Worm (Caenorhabditis elegans) whole organism, late embryonic: ENCODE measurements around the gene toe-1.
A peak's percentile ranks its signal among the peaks of the same experiment; 100 is the strongest.

ENCODE experiments used
- C08G9.2 ChIP-seq: sonication (generic microtip); optimal IDR thresholded peaks from 2 replicates; lab custom pipeline; 2016; ENCODE audit warnings: mild to moderate bottlenecking, missing genetic modification characterization, moderate library complexity, missing compliant biosample characterization
- K02D7.2 ChIP-seq: sonication (generic microtip); optimal IDR thresholded peaks from 2 replicates; lab custom pipeline; 2017; ENCODE audit warnings: mild to moderate bottlenecking, missing genetic modification characterization, missing compliant biosample characterization
- T23F11.4 ChIP-seq: fragments of 200-800 bp; sonication (Bioruptor generic); optimal IDR thresholded peaks from 2 replicates; lab custom pipeline; 2018; ENCODE audit warnings: mild to moderate bottlenecking, missing genetic modification characterization, missing compliant biosample characterization
- Y22D7AL.16 ChIP-seq: sonication (generic microtip); optimal IDR thresholded peaks from 2 replicates; lab custom pipeline; 2016; ENCODE audit warnings: missing genetic modification characterization, missing compliant biosample characterization
- ama-1 ChIP-seq: fragments of 150-350 bp; optimal IDR thresholded peaks from 2 replicates; lab custom pipeline; 2014
- ceh-14 ChIP-seq: sonication (generic microtip); optimal IDR thresholded peaks from 2 replicates; lab custom pipeline; 2016; ENCODE audit warnings: missing genotype, missing genetic modification characterization, missing compliant biosample characterization
- ceh-2 ChIP-seq: sonication (generic microtip); optimal IDR thresholded peaks from 2 replicates; lab custom pipeline; 2016; ENCODE audit warnings: missing genotype, missing genetic modification characterization, missing compliant biosample characterization
- ceh-22 ChIP-seq: sonication (generic microtip); optimal IDR thresholded peaks from 2 replicates; lab custom pipeline; 2017; ENCODE audit warnings: missing biosample characterization, missing genetic modification characterization
- ceh-30 ChIP-seq: fragments of 150-350 bp; optimal IDR thresholded peaks from 2 replicates; lab custom pipeline; 2014; ENCODE audit warnings: missing biosample characterization, missing genetic modification characterization
- ceh-31 ChIP-seq: sonication (generic microtip); optimal IDR thresholded peaks from 2 replicates; lab custom pipeline; 2016; ENCODE audit warnings: missing genetic modification characterization, missing compliant biosample characterization
- ceh-45 ChIP-seq: fragments of 200-800 bp; sonication (Bioruptor generic); IDR thresholded peaks from 2 replicates; pipeline ENCODE4 v1.3.6; 2022; ENCODE audit warnings: missing genetic modification reagents, missing genetic modification characterization, missing compliant biosample characterization
- ceh-9 ChIP-seq: sonication (generic microtip); optimal IDR thresholded peaks from 2 replicates; lab custom pipeline; 2016; ENCODE audit warnings: mild to moderate bottlenecking, missing genetic modification characterization, inconsistent platforms, missing compliant biosample characterization
- che-1 ChIP-seq: sonication (generic microtip); optimal IDR thresholded peaks from 2 replicates; lab custom pipeline; 2016; ENCODE audit warnings: mild to moderate bottlenecking, missing genetic modification characterization, missing compliant biosample characterization
- elt-4 ChIP-seq: sonication (generic microtip); optimal IDR thresholded peaks from 2 replicates; lab custom pipeline; 2016; ENCODE audit warnings: missing genetic modification characterization, missing compliant biosample characterization
- eyg-1 ChIP-seq: sonication (generic microtip); optimal IDR thresholded peaks from 2 replicates; lab custom pipeline; 2016; ENCODE audit warnings: missing genotype, missing genetic modification characterization, missing compliant biosample characterization
- fkh-10 ChIP-seq: fragments of 150-350 bp; optimal IDR thresholded peaks from 2 replicates; lab custom pipeline; 2014; ENCODE audit warnings: missing biosample characterization, missing genetic modification reagents, missing genetic modification characterization
- hlh-30 ChIP-seq: sonication (generic microtip); optimal IDR thresholded peaks from 2 replicates; lab custom pipeline; 2017; ENCODE audit warnings: antibody characterized with exemption, missing genetic modification characterization, missing compliant biosample characterization; ENCODE audit not compliant: insufficient read depth
- hlh-8 ChIP-seq: sonication (generic microtip); optimal IDR thresholded peaks from 2 replicates; lab custom pipeline; 2016; ENCODE audit warnings: missing genotype, missing genetic modification characterization, missing compliant biosample characterization
- lin-11 ChIP-seq: fragments of 200-800 bp; sonication (Bioruptor generic); optimal IDR thresholded peaks from 2 replicates; lab custom pipeline; 2018; ENCODE audit warnings: mild to moderate bottlenecking, missing genetic modification characterization, missing compliant biosample characterization
- nhr-11 ChIP-seq: fragments of 150-350 bp; optimal IDR thresholded peaks from 2 replicates; lab custom pipeline; 2014; ENCODE audit warnings: missing biosample characterization, missing genetic modification characterization
- nhr-232 ChIP-seq: sonication (generic microtip); optimal IDR thresholded peaks from 2 replicates; lab custom pipeline; 2016; ENCODE audit warnings: missing genetic modification characterization, missing compliant biosample characterization
- npax-4 ChIP-seq: sonication (generic microtip); optimal IDR thresholded peaks from 2 replicates; lab custom pipeline; 2016; ENCODE audit warnings: missing genetic modification characterization, missing compliant biosample characterization
- pha-2 ChIP-seq: sonication (generic microtip); optimal IDR thresholded peaks from 2 replicates; lab custom pipeline; 2017; ENCODE audit warnings: mild to moderate bottlenecking, missing genetic modification characterization, missing compliant biosample characterization
- pha-4 ChIP-seq: fragments of 150-350 bp; optimal IDR thresholded peaks from 2 replicates; lab custom pipeline; 2018; ENCODE audit warnings: missing biosample characterization, missing genetic modification reagents, missing genetic modification characterization
- pros-1 ChIP-seq: fragments of 150-350 bp; optimal IDR thresholded peaks from 2 replicates; lab custom pipeline; 2014; ENCODE audit warnings: missing biosample characterization, missing genetic modification reagents, missing genetic modification characterization
- ref-2 ChIP-seq: sonication (generic microtip); optimal IDR thresholded peaks from 2 replicates; lab custom pipeline; 2016; ENCODE audit warnings: missing genetic modification characterization, missing compliant biosample characterization
- rnt-1 ChIP-seq: sonication (generic microtip); optimal IDR thresholded peaks from 2 replicates; lab custom pipeline; 2016; ENCODE audit warnings: missing genetic modification characterization, missing compliant biosample characterization
- sox-2 ChIP-seq: fragments of 200-800 bp; sonication (Bioruptor generic); IDR thresholded peaks from 2 replicates; pipeline ENCODE4 v1.3.6; 2022; ENCODE audit warnings: missing genetic modification reagents, missing genetic modification characterization, missing compliant biosample characterization
- sox-4 ChIP-seq: sonication (generic microtip); optimal IDR thresholded peaks from 2 replicates; lab custom pipeline; 2017; ENCODE audit warnings: mild to moderate bottlenecking, missing genetic modification characterization, inconsistent platforms, missing compliant biosample characterization
- syd-9 ChIP-seq: sonication (generic microtip); optimal IDR thresholded peaks from 2 replicates; lab custom pipeline; 2016; ENCODE audit warnings: mild to moderate bottlenecking, missing genetic modification characterization, moderate library complexity, missing compliant biosample characterization
- tbx-2 ChIP-seq: sonication (generic microtip); optimal IDR thresholded peaks from 2 replicates; lab custom pipeline; 2016; ENCODE audit warnings: missing genetic modification characterization, missing compliant biosample characterization
- tbx-7 ChIP-seq: sonication (generic microtip); optimal IDR thresholded peaks from 2 replicates; lab custom pipeline; 2016; ENCODE audit warnings: missing genotype, missing genetic modification characterization, missing compliant biosample characterization
- ttx-3 ChIP-seq: sonication (generic microtip); optimal IDR thresholded peaks from 2 replicates; lab custom pipeline; 2016; ENCODE audit warnings: missing genetic modification reagents, missing genetic modification characterization, missing compliant biosample characterization
- unc-42 ChIP-seq: sonication (generic microtip); optimal IDR thresholded peaks from 2 replicates; lab custom pipeline; 2016; ENCODE audit warnings: missing genotype, missing genetic modification characterization, missing compliant biosample characterization
- unc-55 ChIP-seq: sonication (generic microtip); optimal IDR thresholded peaks from 2 replicates; lab custom pipeline; 2017; ENCODE audit warnings: missing biosample characterization, missing genetic modification reagents, missing genetic modification characterization
- ztf-16 ChIP-seq: sonication (generic microtip); optimal IDR thresholded peaks from 2 replicates; lab custom pipeline; 2017; ENCODE audit warnings: missing genetic modification characterization, missing compliant biosample characterization

Gene toe-1

DNA sequence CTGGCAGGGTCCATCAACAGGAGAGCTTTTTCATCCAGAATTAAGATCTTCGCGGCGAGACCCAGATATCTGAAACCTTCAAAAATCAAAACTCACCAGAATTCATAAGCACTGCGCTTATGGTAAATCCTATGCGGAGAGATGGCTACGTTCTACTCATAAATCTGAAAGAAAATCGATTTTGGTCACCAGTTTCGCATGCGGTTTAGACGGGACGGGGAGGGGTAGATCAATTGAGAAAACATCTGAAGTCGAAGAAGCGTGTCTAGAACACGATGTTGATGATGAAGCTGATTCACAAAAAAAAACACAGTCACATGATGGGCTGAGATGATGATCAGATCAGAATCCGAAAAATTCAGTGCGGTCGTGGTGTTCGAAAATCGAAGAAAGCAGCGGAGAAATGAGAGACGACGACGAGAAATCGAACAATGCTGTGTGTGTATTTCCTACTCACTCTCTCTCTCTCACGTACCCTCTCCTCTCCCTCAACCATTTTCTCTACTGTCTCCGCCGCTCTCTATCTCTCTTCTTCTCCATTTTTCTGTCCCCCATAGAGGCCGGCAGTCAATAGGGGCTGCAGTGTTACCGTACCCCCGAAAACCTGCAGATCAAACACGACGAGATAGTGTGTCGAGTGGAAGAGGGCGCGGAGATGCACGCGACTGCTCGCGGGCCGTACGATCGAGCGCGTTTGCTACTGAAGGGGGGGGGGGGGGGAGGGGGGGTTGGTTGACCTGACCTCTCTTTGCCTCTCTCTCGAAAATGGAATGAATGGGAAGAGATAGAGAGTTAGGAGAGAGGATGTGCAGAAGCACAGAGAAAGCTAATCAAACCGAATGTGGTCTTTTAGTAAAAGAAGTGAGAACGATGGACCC lies 48.4 kb upstream of the toe-1 start, which contains the start of gene ntl-2 (continued):
- TF ChIP-seq fkh-10 (GFP tag; lab: Kevin White, UChicago) (no peak), nhr-11 (tag; lab: Kevin White, UChicago) (no peak), che-1 (tag; lab: Kevin White, UChicago) (peak; percentile 67), tbx-2 (tag; lab: Kevin White, UChicago) (peak; percentile 88), ref-2 (tag; lab: Kevin White, UChicago) (peak; percentile 51), hlh-30 (tag; lab: Kevin White, UChicago) (peak; percentile 92), ceh-31 (peak; percentile 86), pha-4 (tag; lab: Kevin White, UChicago) (no peak), npax-4 (tag; lab: Kevin White, UChicago) (no peak), hlh-8 (no peak), nhr-232 (tag; lab: Kevin White, UChicago) (no peak), rnt-1 (tag; lab: Kevin White, UChicago) (peak; percentile 77), ceh-22 (tag; lab: Kevin White, UChicago) (peak; percentile 30), ama-1 (no peak), pha-2 (tag; lab: Kevin White, UChicago) (peak; percentile 84), ceh-14 (tag; lab: Kevin White, UChicago) (peak; percentile 60), eyg-1 (tag; lab: Kevin White, UChicago) (peak; percentile 5), ztf-16 (tag; lab: Kevin White, UChicago) (peak; percentile 64), ttx-3 (tag; lab: Kevin White, UChicago) (no peak), syd-9 (tag; lab: Kevin White, UChicago) (no peak), ceh-45 (GFP tag; lab: Robert Waterston, UW) (no peak), pros-1 (tag; lab: Kevin White, UChicago) (peak; percentile 89), tbx-7 (tag; lab: Kevin White, UChicago) (no peak)

DNA sequence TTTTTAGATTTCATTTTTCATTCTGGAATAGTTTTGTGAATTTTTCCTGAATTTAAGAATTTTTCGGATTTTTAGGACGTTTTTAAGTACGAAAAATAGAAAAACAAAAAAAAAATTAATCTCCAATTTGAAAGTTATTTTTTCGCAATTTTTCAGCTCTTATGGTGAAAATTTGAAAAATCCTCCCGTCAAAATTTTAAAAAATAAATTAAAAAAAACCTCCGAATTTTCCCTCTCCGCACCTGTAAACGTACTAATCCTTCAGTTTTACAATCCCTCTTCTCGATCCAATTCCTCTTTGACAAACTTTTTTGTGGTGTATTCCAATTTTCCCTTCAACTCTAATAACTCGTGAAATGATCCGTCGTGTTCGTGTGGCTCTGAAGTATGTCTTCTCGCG lies 46.8 kb upstream of the toe-1 start, which contains the start of gene B0286.1:
TSS of gene B0286.1 (plus strand) at position 301 of the 400 bp plus-strand sequence.
- TF ChIP-seq sox-4 (tag; lab: Kevin White, UChicago) (no peak), ceh-45 (GFP tag; lab: Robert Waterston, UW) (no peak), Y22D7AL.16 (no peak), ceh-2 (tag; lab: Kevin White, UChicago) (no peak), K02D7.2 (tag; lab: Kevin White, UChicago) (no peak), rnt-1 (tag; lab: Kevin White, UChicago) (no peak), ttx-3 (tag; lab: Kevin White, UChicago) (no peak), C08G9.2 (no peak), che-1 (tag; lab: Kevin White, UChicago) (no peak), elt-4 (no peak), syd-9 (tag; lab: Kevin White, UChicago) (no peak), unc-55 (no peak), fkh-10 (GFP tag; lab: Kevin White, UChicago) (no peak), ceh-9 (tag; lab: Kevin White, UChicago) (no peak), T23F11.4 (GFP tag; lab: Kevin White, UChicago) (no peak)

DNA sequence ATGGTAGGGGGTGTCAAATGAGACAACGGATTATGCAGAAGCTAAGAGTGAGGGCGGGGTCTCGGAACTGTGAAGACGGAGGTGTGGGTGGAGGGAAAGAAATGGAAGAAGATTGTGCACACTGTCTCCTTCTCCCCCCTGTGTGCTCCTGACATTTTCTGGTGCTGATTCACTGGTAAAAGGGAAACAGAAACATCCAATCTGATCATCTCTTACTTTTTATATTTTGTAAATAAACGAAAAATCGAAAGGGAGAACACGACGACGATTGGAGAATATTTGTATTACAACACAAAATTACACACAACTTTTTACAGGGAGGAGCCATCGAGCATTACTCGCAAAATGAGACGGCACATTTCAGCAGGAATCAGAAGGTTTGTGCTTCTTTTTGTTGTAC lies 41.7 kb upstream of the toe-1 start, which contains the start of gene fkh-6:
TSS of gene fkh-6 (minus strand) at position 101 of the 400 bp plus-strand sequence.
- TF ChIP-seq hlh-30 (tag; lab: Kevin White, UChicago) (no peak), Y22D7AL.16 (no peak), hlh-8 (no peak), ceh-30 (tag; lab: Kevin White, UChicago) (no peak)

DNA sequence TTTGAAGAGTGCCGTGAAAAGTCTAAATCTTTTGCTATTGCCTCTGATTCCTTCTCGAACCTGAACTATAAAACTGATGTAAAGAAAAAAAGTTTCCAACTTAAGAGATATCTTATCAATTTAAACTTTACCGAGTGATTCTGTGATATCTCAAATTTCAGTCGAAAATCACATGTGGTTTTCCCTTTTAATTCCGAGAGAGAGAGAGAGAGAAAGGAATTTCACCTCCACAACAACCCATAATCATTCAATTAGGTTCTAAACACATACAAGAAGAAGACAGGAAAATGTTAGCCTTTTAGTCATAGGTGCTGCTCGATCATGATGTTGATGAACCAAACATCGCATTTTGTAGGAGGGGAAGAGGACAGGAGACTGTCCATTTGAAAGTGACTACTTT lies 33.9 kb upstream of the toe-1 start:
- TF ChIP-seq ref-2 (tag; lab: Kevin White, UChicago) = no peak
- TF ChIP-seq K02D7.2 (tag; lab: Kevin White, UChicago) = no peak
- no peak for TF ChIP-seq lin-11
- no peak for TF ChIP-seq eyg-1 (tag; lab: Kevin White, UChicago)
- TF ChIP-seq sox-2 (GFP tag; lab: Robert Waterston, UW) = no peak
- TF ChIP-seq npax-4 (tag; lab: Kevin White, UChicago) = no peak
- TF ChIP-seq ztf-16 (tag; lab: Kevin White, UChicago) = no peak
- no peak for TF ChIP-seq unc-42 (tag; lab: Kevin White, UChicago)
- no peak for TF ChIP-seq ceh-2 (tag; lab: Kevin White, UChicago)
- TF ChIP-seq ceh-14 (tag; lab: Kevin White, UChicago) = no peak
- TF ChIP-seq, all 69 proteins: peak for 0
